Worm (Caenorhabditis elegans) whole organism, midembryonic: ENCODE results near the gene neg-1.

Source experiments
- T22C8.4 ChIP-seq: fragments of 200-800 bp; sonication (Bioruptor generic); IDR thresholded peaks from 2 replicates; pipeline ENCODE4 v1.3.6; 2022; ENCODE audit warnings: missing genetic modification characterization, missing compliant biosample characterization
- cog-1 ChIP-seq: sonication (generic microtip); optimal IDR thresholded peaks from 2 replicates; lab custom pipeline; 2016; ENCODE audit warnings: missing genetic modification characterization, missing compliant biosample characterization
- flt-1 ChIP-seq: fragments of 200-800 bp; sonication (Bioruptor generic); IDR thresholded peaks from 2 replicates; pipeline ENCODE4 v1.3.6; 2022; ENCODE audit warnings: missing genetic modification characterization, missing compliant biosample characterization
- klf-2 ChIP-seq: fragments of 200-800 bp; sonication (Bioruptor generic); conservative IDR thresholded peaks from 2 replicates; pipeline ENCODE4 v1.3.6; 2022; ENCODE audit warnings: missing genetic modification reagents, missing genetic modification characterization, missing compliant biosample characterization
- med-1 ChIP-seq: sonication (generic microtip); optimal IDR thresholded peaks from 2 replicates; lab custom pipeline; 2017; ENCODE audit warnings: missing genetic modification characterization, mild to moderate bottlenecking, missing compliant biosample characterization, antibody characterized with exemption, missing genetic modification reagents; ENCODE audit not compliant: insufficient read depth
- ref-1 ChIP-seq: fragments of 200-800 bp; sonication (Bioruptor generic); conservative IDR thresholded peaks from 2 replicates; pipeline ENCODE4 v1.3.6; 2022; ENCODE audit warnings: missing genetic modification reagents, missing genetic modification characterization, missing compliant biosample characterization
- ztf-23 ChIP-seq: fragments of 200-800 bp; sonication (Bioruptor generic); IDR thresholded peaks from 2 replicates; pipeline ENCODE4 v1.3.6; 2022; ENCODE audit warnings: missing genetic modification reagents, missing genetic modification characterization, missing compliant biosample characterization
- ztf-29 ChIP-seq: fragments of 200-800 bp; sonication (Bioruptor generic); IDR thresholded peaks from 2 replicates; pipeline ENCODE4 v1.3.6; 2022; ENCODE audit warnings: missing genetic modification reagents, missing genetic modification characterization, missing compliant biosample characterization

- TF ChIP-seq flt-1 (GFP tag; lab: Robert Waterston, UW), result no peak
- TF ChIP-seq T22C8.4 (GFP tag; lab: Robert Waterston, UW), result no peak
- no peak for TF ChIP-seq ztf-23 (GFP tag; lab: Robert Waterston, UW)
- TF ChIP-seq cog-1 (tag; lab: Kevin White, UChicago), result no peak
- TF ChIP-seq ref-1 (GFP tag; lab: Robert Waterston, UW), result no peak
- TF ChIP-seq klf-2 (GFP tag; lab: Robert Waterston, UW), result no peak
- no peak for TF ChIP-seq ztf-29 (GFP tag; lab: Robert Waterston, UW)
- TF ChIP-seq med-1 (GFP tag; lab: Kevin White, UChicago), result no peak
Measured at ce11 chrV:4416710-4417109, 42.0 kb upstream of the neg-1 start, which contains the start of gene Y47D7A.18.
